Fruit fly (Drosophila melanogaster) whole organism: ENCODE measurements around the gene CG11811.

Experiments
- CG8478 ChIP-seq: fragments of >200 bp; optimal IDR thresholded peaks from 2 replicates; lab custom pipeline; 2018; ENCODE audit warnings: inconsistent platforms
- Dll ChIP-seq: fragments of >200 bp; optimal IDR thresholded peaks from 2 replicates; lab custom pipeline; 2017
- EcR ChIP-seq, 2 experiments: fragments of >200 bp; optimal IDR thresholded peaks; 2 replicates each; lab custom pipeline; 2017; ENCODE audit warnings: missing biosample characterization in 2 of 2, missing genetic modification characterization in 2 of 2, missing genetic modification reagents in 2 of 2
- pan ChIP-seq: fragments of >200 bp; optimal IDR thresholded peaks from 2 replicates; lab custom pipeline; 2017
- psq ChIP-seq: fragments of >200 bp; optimal IDR thresholded peaks from 2 replicates; lab custom pipeline; 2017
- usp ChIP-seq: fragments of >200 bp; optimal IDR thresholded peaks from 2 replicates; lab custom pipeline; 2017; ENCODE audit warnings: missing biosample characterization, missing genetic modification characterization, mixed read lengths

The CG11811 gene

dm6 chr3L:10690904-10691408, at the start of gene CG11811:
TSS of gene CG11811 (plus strand) at chr3L:10691024.
- no peak for TF ChIP-seq Dll (lab: Kevin White, UChicago)
- no peak for TF ChIP-seq CG8478 (lab: Kevin White, UChicago)
- no peak for TF ChIP-seq psq (lab: Kevin White, UChicago)

dm6 chr3L:10641589-10641988, 49.2 kb upstream of the CG11811 start, which contains the start of gene CG14154:
TSS of gene CG14154 (plus strand) at chr3L:10641889.
- TF ChIP-seq CG8478 (lab: Kevin White, UChicago) (no peak), Dll (lab: Kevin White, UChicago) (no peak)

dm6 chr3L:10643228-10643627, 47.6 kb upstream of the CG11811 start, which contains the start of gene CG14153:
TSS of gene CG14153 (plus strand) at chr3L:10643528.
- TF ChIP-seq Dll (lab: Kevin White, UChicago) (no peak), pan (lab: Kevin White, UChicago) (no peak), psq (lab: Kevin White, UChicago) (no peak), EcR (GFP tag; optimal IDR thresholded peaks at IDR 0.05; lab: Kevin White, UChicago) (no peak), usp (GFP tag; lab: Kevin White, UChicago) (no peak), CG8478 (lab: Kevin White, UChicago) (no peak)

- TF ChIP-seq Dll (lab: Kevin White, UChicago) = no peak
- no peak for TF ChIP-seq EcR (GFP tag; optimal IDR thresholded peaks at IDR 0.05; lab: Kevin White, UChicago)
- no peak for TF ChIP-seq pan (lab: Kevin White, UChicago)
- TF ChIP-seq CG8478 (lab: Kevin White, UChicago) = no peak
- no peak for TF ChIP-seq usp (GFP tag; lab: Kevin White, UChicago)
- TF ChIP-seq psq (lab: Kevin White, UChicago) = no peak
Observed at dm6 chr3L:10645965-10646364, 44.9 kb upstream of the CG11811 start.

- TF ChIP-seq CG8478 (lab: Kevin White, UChicago) (no peak), Dll (lab: Kevin White, UChicago) (no peak), pan (lab: Kevin White, UChicago) (no peak), psq (lab: Kevin White, UChicago) (no peak), usp (GFP tag; lab: Kevin White, UChicago) (no peak), EcR (GFP tag; optimal IDR thresholded peaks at IDR 0.05; lab: Kevin White, UChicago) (no peak)
Observed at dm6 chr3L:10647158-10647557, 43.7 kb upstream of the CG11811 start.

- no peak for TF ChIP-seq Dll (lab: Kevin White, UChicago)
- no peak for TF ChIP-seq pan (lab: Kevin White, UChicago)
- TF ChIP-seq psq (lab: Kevin White, UChicago) = no peak
- TF ChIP-seq EcR (GFP tag; optimal IDR thresholded peaks at IDR 0.05; lab: Kevin White, UChicago) = no peak
- no peak for TF ChIP-seq CG8478 (lab: Kevin White, UChicago)
- no peak for TF ChIP-seq usp (GFP tag; lab: Kevin White, UChicago)
Observed at dm6 chr3L:10648431-10648830, 42.4 kb upstream of the CG11811 start.

- TF ChIP-seq Dll (lab: Kevin White, UChicago) (no peak), EcR (GFP tag; optimal IDR thresholded peaks at IDR 0.05; lab: Kevin White, UChicago) (no peak), pan (lab: Kevin White, UChicago) (no peak), usp (GFP tag; lab: Kevin White, UChicago) (no peak), CG8478 (lab: Kevin White, UChicago) (no peak), psq (lab: Kevin White, UChicago) (no peak)
Observed at dm6 chr3L:10651271-10651670, 39.6 kb upstream of the CG11811 start.

- no peak for TF ChIP-seq EcR (GFP tag; optimal IDR thresholded peaks at IDR 0.05; lab: Kevin White, UChicago)
- TF ChIP-seq usp (GFP tag; lab: Kevin White, UChicago) = no peak
- TF ChIP-seq Dll (lab: Kevin White, UChicago) = no peak
- TF ChIP-seq psq (lab: Kevin White, UChicago) = no peak
- TF ChIP-seq CG8478 (lab: Kevin White, UChicago) = no peak
- no peak for TF ChIP-seq pan (lab: Kevin White, UChicago)
Observed at dm6 chr3L:10652487-10652886, 38.3 kb upstream of the CG11811 start.

dm6 chr3L:10654439-10654838, 36.4 kb upstream of the CG11811 start:
- TF ChIP-seq EcR (GFP tag; optimal IDR thresholded peaks at IDR 0.05; lab: Kevin White, UChicago) (no peak), pan (lab: Kevin White, UChicago) (no peak), CG8478 (lab: Kevin White, UChicago) (no peak), psq (lab: Kevin White, UChicago) (no peak), Dll (lab: Kevin White, UChicago) (no peak), usp (GFP tag; lab: Kevin White, UChicago) (no peak)

- TF ChIP-seq pan (lab: Kevin White, UChicago) (no peak), psq (lab: Kevin White, UChicago) (no peak), EcR (GFP tag; optimal IDR thresholded peaks at IDR 0.05; lab: Kevin White, UChicago) (no peak), CG8478 (lab: Kevin White, UChicago) (no peak), Dll (lab: Kevin White, UChicago) (no peak), usp (GFP tag; lab: Kevin White, UChicago) (no peak)
Observed at dm6 chr3L:10656451-10657198, 34.2 kb upstream of the CG11811 start.

- no peak for TF ChIP-seq EcR (GFP tag; optimal IDR thresholded peaks at IDR 0.05; lab: Kevin White, UChicago)
- no peak for TF ChIP-seq pan (lab: Kevin White, UChicago)
- TF ChIP-seq usp (GFP tag; lab: Kevin White, UChicago) = no peak
- TF ChIP-seq psq (lab: Kevin White, UChicago) = no peak
Observed at dm6 chr3L:10657311-10657710, 33.5 kb upstream of the CG11811 start.
